Worm (Caenorhabditis elegans) whole organism, L4 larva: ENCODE data around the gene C09G12.5.

Experiments
- F10B5.3 ChIP-seq: sonication (generic microtip); optimal IDR thresholded peaks from 2 replicates; lab custom pipeline; 2016; ENCODE audit warnings: mild to moderate bottlenecking, missing genetic modification characterization, missing compliant biosample characterization
- F26F4.8 ChIP-seq: fragments of 200-800 bp; sonication (Bioruptor generic); conservative IDR thresholded peaks from 2 replicates; pipeline ENCODE4 v1.3.6; 2022; ENCODE audit warnings: missing genetic modification characterization, missing compliant biosample characterization
- F37D6.2 ChIP-seq: sonication (generic microtip); optimal IDR thresholded peaks from 2 replicates; lab custom pipeline; 2016; ENCODE audit warnings: mild to moderate bottlenecking, missing genetic modification characterization, missing compliant biosample characterization
- R02D3.7 ChIP-seq: fragments of 150-350 bp; sonication (generic microtip); optimal IDR thresholded peaks from 3 replicates; lab custom pipeline; 2014; ENCODE audit warnings: missing biosample characterization, missing genetic modification characterization
- Y48G9A.11 ChIP-seq: fragments of 200-800 bp; sonication (Bioruptor generic); IDR thresholded peaks from 2 replicates; pipeline ENCODE4 v1.3.6; 2022; ENCODE audit warnings: missing genetic modification reagents, missing genetic modification characterization, missing compliant biosample characterization
- aha-1 ChIP-seq: fragments of 150-350 bp; peaks from one replicate; lab custom pipeline; 2014; ENCODE audit warnings: missing biosample characterization, missing genetic modification characterization
- aly-2 ChIP-seq: sonication (generic microtip); optimal IDR thresholded peaks from 2 replicates; lab custom pipeline; 2018; ENCODE audit warnings: missing biosample characterization, missing genetic modification characterization
- ces-1 ChIP-seq: fragments of 150-350 bp; sonication (generic microtip); optimal IDR thresholded peaks from 4 replicates; lab custom pipeline; 2014; ENCODE audit warnings: missing biosample characterization, missing genetic modification reagents, missing genetic modification characterization
- cey-2 ChIP-seq: sonication (generic microtip); optimal IDR thresholded peaks from 3 replicates; lab custom pipeline; 2017; ENCODE audit warnings: missing genetic modification characterization, mild to moderate bottlenecking, missing compliant biosample characterization, antibody characterized with exemption, borderline replicate concordance; ENCODE audit not compliant: insufficient read depth
- daf-12 ChIP-seq: fragments of 150-350 bp; optimal IDR thresholded peaks from 2 replicates; lab custom pipeline; 2014; ENCODE audit warnings: missing biosample characterization, missing genetic modification reagents, missing genetic modification characterization
- daf-8 ChIP-seq: fragments of 200-800 bp; sonication (Bioruptor generic); IDR thresholded peaks from 2 replicates; pipeline ENCODE4 v1.3.6; 2022; ENCODE audit warnings: missing genetic modification characterization, missing compliant biosample characterization
- dmd-6 ChIP-seq: fragments of 200-800 bp; sonication (Bioruptor generic); IDR thresholded peaks from 2 replicates; pipeline ENCODE4 v1.3.6; 2022; ENCODE audit warnings: missing genetic modification reagents, missing genetic modification characterization, missing compliant biosample characterization
- egl-43 ChIP-seq: fragments of 200-800 bp; sonication (Bioruptor generic); IDR thresholded peaks from 2 replicates; pipeline ENCODE4 v1.3.6; 2022; ENCODE audit warnings: missing genetic modification reagents, missing genetic modification characterization, missing compliant biosample characterization
- fkh-10 ChIP-seq: fragments of 150-350 bp; optimal IDR thresholded peaks from 2 replicates; lab custom pipeline; 2014; ENCODE audit warnings: missing biosample characterization, missing genetic modification reagents, missing genetic modification characterization
- fos-1 ChIP-seq: fragments of 150-350 bp; optimal IDR thresholded peaks from 2 replicates; lab custom pipeline; 2014; ENCODE audit warnings: missing biosample characterization, missing genetic modification characterization
- hif-1 ChIP-seq, 2 experiments: sonication (generic microtip); optimal IDR thresholded peaks; 2 replicates each; lab custom pipeline; 2016 to 2017; ENCODE audit warnings: missing compliant biosample characterization in 2 of 2, missing genetic modification characterization in 2 of 2, missing genetic modification reagents in 2 of 2, missing genotype in 2 of 2, mild to moderate bottlenecking in 1 of 2
- hlh-11 ChIP-seq: fragments of 200-800 bp; sonication (Bioruptor generic); optimal IDR thresholded peaks from 2 replicates; lab custom pipeline; 2018; ENCODE audit warnings: mild to moderate bottlenecking, missing genetic modification characterization, missing compliant biosample characterization
- lin-13 ChIP-seq: fragments of 150-350 bp; optimal IDR thresholded peaks from 2 replicates; lab custom pipeline; 2014; ENCODE audit warnings: missing biosample characterization, missing genetic modification reagents, missing genetic modification characterization
- lin-15B ChIP-seq: fragments of 150-350 bp; sonication (generic microtip); optimal IDR thresholded peaks from 3 replicates; lab custom pipeline; 2014; ENCODE audit warnings: missing biosample characterization, missing genetic modification characterization
- lin-29 ChIP-seq: fragments of 200-800 bp; sonication (Bioruptor generic); IDR thresholded peaks from 2 replicates; pipeline ENCODE4 v1.3.6; 2022; ENCODE audit warnings: missing genetic modification reagents, missing genetic modification characterization, missing compliant biosample characterization
- lin-38 ChIP-seq: fragments of 200-800 bp; sonication (Bioruptor generic); IDR thresholded peaks from 2 replicates; pipeline ENCODE4 v1.3.6; 2022; ENCODE audit warnings: missing genetic modification reagents, missing genetic modification characterization, missing compliant biosample characterization
- madf-9 ChIP-seq: fragments of 200-800 bp; sonication (Bioruptor generic); conservative IDR thresholded peaks from 2 replicates; pipeline ENCODE4 v1.3.6; 2022; ENCODE audit warnings: missing genetic modification reagents, missing genetic modification characterization, missing compliant biosample characterization
- mes-2 ChIP-seq: sonication (generic microtip); optimal IDR thresholded peaks from 2 replicates; lab custom pipeline; 2016; ENCODE audit warnings: missing genotype, mild to moderate bottlenecking, missing genetic modification characterization, missing compliant biosample characterization; ENCODE audit not compliant: poor library complexity, severe bottlenecking
- mxl-2 ChIP-seq: fragments of 200-800 bp; sonication (Bioruptor generic); conservative IDR thresholded peaks from 2 replicates; pipeline ENCODE4 v1.3.6; 2022; ENCODE audit warnings: missing genetic modification reagents, missing genetic modification characterization, missing compliant biosample characterization
- mxl-3 ChIP-seq: fragments of 200-800 bp; sonication (Bioruptor generic); optimal IDR thresholded peaks from 2 replicates; lab custom pipeline; 2018; ENCODE audit warnings: mild to moderate bottlenecking, missing genetic modification characterization, missing compliant biosample characterization
- nhr-10 ChIP-seq: fragments of 150-350 bp; optimal IDR thresholded peaks from 2 replicates; lab custom pipeline; 2014; ENCODE audit warnings: missing biosample characterization, missing genetic modification characterization
- nhr-11 ChIP-seq: fragments of 150-350 bp; optimal IDR thresholded peaks from 2 replicates; lab custom pipeline; 2014; ENCODE audit warnings: missing biosample characterization, missing genetic modification characterization
- nhr-111 ChIP-seq: fragments of 200-800 bp; sonication (Bioruptor generic); optimal IDR thresholded peaks from 2 replicates; lab custom pipeline; 2018; ENCODE audit warnings: mild to moderate bottlenecking, missing genetic modification characterization, missing compliant biosample characterization
- nhr-25 ChIP-seq: sonication (generic microtip); optimal IDR thresholded peaks from 2 replicates; lab custom pipeline; 2017; ENCODE audit warnings: missing genetic modification characterization, mild to moderate bottlenecking, missing compliant biosample characterization, antibody characterized with exemption, moderate library complexity, borderline replicate concordance; ENCODE audit not compliant: insufficient read depth
- nhr-48 ChIP-seq: sonication (generic microtip); optimal IDR thresholded peaks from 2 replicates; lab custom pipeline; 2016; ENCODE audit warnings: mild to moderate bottlenecking, missing genetic modification characterization, missing compliant biosample characterization
- nhr-6 ChIP-seq: fragments of 150-350 bp; optimal IDR thresholded peaks from 2 replicates; lab custom pipeline; 2014; ENCODE audit warnings: missing biosample characterization, missing genetic modification characterization
- nhr-77 ChIP-seq: fragments of 150-350 bp; optimal IDR thresholded peaks from 2 replicates; lab custom pipeline; 2014; ENCODE audit warnings: missing biosample characterization, missing genetic modification characterization
- rbr-2 ChIP-seq: sonication (generic microtip); optimal IDR thresholded peaks from 2 replicates; lab custom pipeline; 2016; ENCODE audit warnings: missing genotype, missing genetic modification characterization, missing compliant biosample characterization
- sdz-12 ChIP-seq: fragments of 200-800 bp; sonication (Bioruptor generic); optimal IDR thresholded peaks from 2 replicates; lab custom pipeline; 2018; ENCODE audit warnings: mild to moderate bottlenecking, missing genetic modification characterization, missing compliant biosample characterization
- set-16 ChIP-seq: fragments of 200-800 bp; sonication (Bioruptor generic); IDR thresholded peaks from 2 replicates; pipeline ENCODE4 v1.3.6; 2022; ENCODE audit warnings: missing genetic modification reagents, missing genetic modification characterization, missing compliant biosample characterization
- spr-3 ChIP-seq: fragments of 200-800 bp; sonication (Bioruptor generic); optimal IDR thresholded peaks from 2 replicates; lab custom pipeline; 2018; ENCODE audit warnings: mild to moderate bottlenecking, missing genetic modification characterization, missing compliant biosample characterization
- unc-62 ChIP-seq, 3 experiments: fragments of 150-350 bp in 1 of 3; sonication (generic microtip); optimal IDR thresholded peaks in 2 of 3; peaks in 1 of 3; 1 replicate in 1 of 3; 2 replicates in 2 of 3; lab custom pipeline; 2014 to 2017; ENCODE audit warnings: missing biosample characterization in 3 of 3, missing genetic modification characterization in 3 of 3, missing genetic modification reagents in 3 of 3, missing genotype in 1 of 3
- zfp-3 ChIP-seq: fragments of 200-800 bp; sonication (Bioruptor generic); conservative IDR thresholded peaks from 2 replicates; pipeline ENCODE4 v1.3.6; 2022; ENCODE audit warnings: missing genetic modification reagents, missing genetic modification characterization, missing compliant biosample characterization
- zip-11 ChIP-seq: fragments of 200-800 bp; sonication (Bioruptor generic); IDR thresholded peaks from 2 replicates; pipeline ENCODE4 v1.3.6; 2022; ENCODE audit warnings: missing genetic modification characterization, missing compliant biosample characterization
- zip-2 ChIP-seq: fragments of 150-350 bp; optimal IDR thresholded peaks from 2 replicates; lab custom pipeline; 2014; ENCODE audit warnings: missing biosample characterization, missing genetic modification characterization
- ztf-7 ChIP-seq: fragments of 150-350 bp; optimal IDR thresholded peaks from 2 replicates; lab custom pipeline; 2014; ENCODE audit warnings: missing biosample characterization, missing genetic modification characterization

The C09G12.5 gene

DNA sequence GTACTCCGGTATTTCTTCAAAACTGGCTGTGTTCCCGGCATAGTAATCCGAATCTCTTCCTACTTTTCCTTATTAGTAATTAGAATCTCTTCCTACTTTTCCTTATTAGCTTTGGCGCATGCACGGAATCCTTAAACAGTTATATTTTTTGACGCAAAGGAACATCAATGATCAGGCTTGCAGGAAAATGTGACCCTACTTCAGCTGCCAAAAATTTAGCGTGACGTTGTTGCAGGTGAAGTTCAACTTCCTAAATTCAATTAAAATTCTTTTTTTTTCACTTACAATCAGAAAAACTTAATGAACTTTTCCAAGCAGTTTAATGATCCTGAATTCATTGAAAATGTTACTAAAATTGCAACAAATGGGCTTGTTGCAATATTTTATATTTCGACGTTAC is 14.2 kb downstream of the C09G12.5 start, which contains the start of gene srz-79 (continued):
- TF ChIP-seq fos-1 (tag; lab: Kevin White, UChicago) (no peak), madf-9 (GFP tag; lab: Robert Waterston, UW) (no peak)

DNA sequence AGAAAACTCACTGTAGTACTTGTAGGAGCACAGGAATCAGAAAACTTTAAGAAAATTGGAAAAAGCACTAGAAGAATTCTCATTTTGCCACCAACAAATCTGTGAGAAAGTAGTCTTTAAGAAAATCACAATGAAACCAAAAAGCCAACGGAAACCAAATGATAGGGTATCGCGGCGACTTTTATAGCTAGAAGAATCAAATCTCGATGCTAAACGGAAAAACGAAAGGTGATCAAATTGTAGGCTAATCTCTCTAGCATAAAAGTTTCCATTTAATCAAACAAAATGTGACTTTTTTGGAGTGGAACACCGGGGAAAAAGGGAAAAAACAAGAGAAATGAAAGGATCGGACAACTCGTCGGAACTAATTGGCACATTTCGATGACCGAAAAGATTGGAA is 17.2 kb downstream of the C09G12.5 start, which contains the start of gene C09G12.17:
C09G12.17 (minus strand) TSS at position 101 of the 400 bp plus-strand sequence.
- TF ChIP-seq nhr-11 (tag; lab: Kevin White, UChicago) (no peak), daf-12 (no peak), spr-3 (no peak), nhr-77 (no peak)

ce11 chrIV:3497909-3498308 is 18.8 kb downstream of the C09G12.5 start, which contains the start of gene ceh-53:
ceh-53 (plus strand) TSS chrIV:3498209.
- no peak for TF ChIP-seq rbr-2 (tag; lab: Kevin White, UChicago)

DNA sequence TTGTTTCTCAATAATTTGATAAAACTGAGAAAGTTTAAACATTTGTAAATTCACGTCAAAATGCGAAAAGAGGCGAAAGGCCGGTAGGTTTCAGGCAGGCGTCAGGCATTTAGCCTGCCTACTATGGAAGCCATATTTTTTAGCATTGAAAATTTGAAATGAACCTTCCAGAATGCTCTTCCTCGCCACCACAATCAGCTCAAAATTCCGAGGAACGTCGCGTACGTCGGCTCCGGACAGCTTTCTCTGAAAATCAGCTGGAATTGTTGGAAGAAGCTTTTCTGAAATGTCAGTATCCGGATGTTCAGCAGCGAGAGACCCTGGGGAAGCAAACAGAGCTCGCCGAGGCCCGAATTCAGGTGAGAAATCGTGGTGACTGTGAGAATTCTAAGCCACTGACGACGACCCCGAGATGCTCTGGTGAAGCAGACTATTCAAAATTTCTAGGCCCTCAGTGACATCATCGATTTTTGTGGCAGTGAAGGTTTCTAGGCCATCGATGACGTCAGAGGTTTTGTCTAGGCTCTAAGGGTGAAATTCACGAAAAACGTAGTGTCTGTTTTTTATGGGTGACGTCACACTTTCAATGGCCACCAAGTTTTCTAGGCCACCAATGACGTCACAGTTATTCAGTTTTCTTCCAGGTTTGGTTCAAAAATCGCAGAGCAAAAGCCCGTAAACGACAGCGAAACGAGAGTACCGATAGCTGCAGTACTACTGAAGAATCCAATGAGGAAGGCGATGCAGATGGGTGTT is 23.0 kb downstream of the C09G12.5 start:
- TF ChIP-seq sdz-12 (GFP tag; lab: Kevin White, UChicago): no peak
- no peak for TF ChIP-seq lin-38 (GFP tag; lab: Robert Waterston, UW)
- TF ChIP-seq aha-1 (tag; lab: Kevin White, UChicago): peak; percentile 90
- no peak for TF ChIP-seq mxl-2
- no peak for TF ChIP-seq egl-43 (GFP tag; lab: Robert Waterston, UW)
- peak in 1 of 2 experiments; percentile 80 for TF ChIP-seq unc-62 (GFP tag; optimal IDR thresholded peaks at IDR 0.05 in 1 of 2; lab: Kevin White, UChicago)
- no peak for TF ChIP-seq unc-62 (tag; optimal IDR thresholded peaks at IDR 0.05; lab: Kevin White, UChicago)
- no peak for TF ChIP-seq zfp-3 (GFP tag; lab: Robert Waterston, UW)
- no peak for TF ChIP-seq nhr-48 (tag; lab: Kevin White, UChicago)
- TF ChIP-seq aly-2 (tag; lab: Kevin White, UChicago): no peak
- 0 out of 2 replicates have a peak, but pooled peaks have one; percentile 9 for TF ChIP-seq set-16 (GFP tag; lab: Robert Waterston, UW)
- no peak for TF ChIP-seq F10B5.3

ce11 chrIV:3504144-3504543 is 25.0 kb downstream of the C09G12.5 start, which contains the start of gene srz-83:
srz-83 (plus strand) TSS chrIV:3504444.
- TF ChIP-seq zip-2: no peak
- TF ChIP-seq lin-13 (GFP tag; lab: Kevin White, UChicago): no peak
- TF ChIP-seq ces-1: no peak
- TF ChIP-seq lin-29 (GFP tag; lab: Robert Waterston, UW): no peak
- no peak for TF ChIP-seq cey-2 (tag; lab: Kevin White, UChicago)
- no peak for TF ChIP-seq dmd-6 (GFP tag; lab: Robert Waterston, UW)
- TF ChIP-seq nhr-111 (GFP tag; lab: Kevin White, UChicago): no peak
- no peak for TF ChIP-seq hlh-11
- no peak for TF ChIP-seq nhr-25 (tag; lab: Kevin White, UChicago)
- TF ChIP-seq fkh-10: no peak
- TF ChIP-seq daf-8: no peak

- TF ChIP-seq nhr-10 (tag; lab: Kevin White, UChicago) (no peak), F37D6.2 (no peak), mes-2 (peak; percentile 67), F26F4.8 (GFP tag; lab: Robert Waterston, UW) (no peak), spr-3 (no peak), lin-15B (tag; lab: Kevin White, UChicago) (no peak), nhr-6 (tag; lab: Kevin White, UChicago) (no peak), R02D3.7 (no peak), fos-1 (tag; lab: Kevin White, UChicago) (no peak), hif-1 (tag; optimal IDR thresholded peaks at IDR 0.05; lab: Kevin White, UChicago) (peak in 1 of 2 experiments; percentile 11), nhr-11 (tag; lab: Kevin White, UChicago) (no peak), Y48G9A.11 (GFP tag; lab: Robert Waterston, UW) (peak; percentile 32; the same call in 1 of the 2 replicates), ztf-7 (no peak), zip-11 (no peak), mxl-3 (GFP tag; lab: Kevin White, UChicago) (peak; percentile 42)
Measured at ce11 chrIV:3505940-3506339, 26.8 kb downstream of the C09G12.5 start.
